Worm (Caenorhabditis elegans): ENCODE results near the gene C29A12.6.

DNA sequence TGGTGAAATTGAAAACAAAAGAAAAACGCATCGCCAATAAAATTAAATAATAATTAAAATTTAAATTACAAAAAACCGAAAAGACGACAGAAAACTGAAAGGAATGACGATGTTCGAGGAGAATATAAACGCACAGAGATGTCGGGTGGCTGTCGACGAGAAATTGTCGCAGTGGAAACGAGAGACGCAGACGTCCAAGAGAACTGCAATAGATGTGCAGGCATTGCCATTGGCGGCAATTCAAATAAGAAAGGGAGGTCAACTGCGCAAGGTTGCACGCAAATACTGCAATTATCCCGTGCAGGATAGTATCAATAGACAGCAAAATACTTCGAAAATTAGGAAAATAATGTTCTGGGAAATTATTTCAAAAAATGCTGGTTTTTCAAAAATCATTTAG, 50.2 kb downstream of the C29A12.6 start:
- TF ChIP-seq him-1 (tag; optimal IDR thresholded peaks at IDR 0.05) (peak; percentile 97), W03F9.2 (tag; optimal IDR thresholded peaks at IDR 0.05) (peak; percentile 97), dao-5 (tag; optimal IDR thresholded peaks at IDR 0.05) (peak; percentile 43)
